Fruit fly (Drosophila melanogaster): ENCODE results near the gene Cdk12.

Gene Cdk12

DNA sequence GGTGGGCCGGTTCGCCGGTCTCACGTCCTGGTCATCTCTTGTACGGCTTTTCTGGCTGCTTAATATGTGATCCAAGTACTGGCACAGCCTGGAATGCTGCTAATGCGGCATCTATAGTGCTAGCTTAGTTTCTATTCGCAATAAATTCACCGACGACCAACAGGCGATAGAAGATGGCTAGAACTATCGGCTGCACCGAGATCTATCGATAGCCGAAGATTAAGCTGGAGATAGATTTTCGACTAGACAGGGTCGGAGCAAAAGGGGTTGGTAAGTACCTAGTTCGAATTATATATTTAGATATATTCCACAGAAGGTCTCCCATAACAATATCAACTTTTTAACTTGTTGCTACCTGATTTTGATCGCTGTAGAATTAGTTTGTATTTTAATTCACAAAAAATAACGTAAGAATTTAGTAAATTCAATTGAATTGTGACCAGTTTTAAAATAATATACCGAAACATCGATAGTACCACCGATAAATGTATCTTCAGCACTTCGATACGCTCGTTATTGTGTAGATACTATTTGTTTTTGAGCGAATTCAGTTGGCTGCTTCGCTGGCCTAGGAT, 8.7 kb upstream of the Cdk12 start, which contains the start of the genes Glg1 and M6 (continued):
- TF ChIP-seq zf30C (GFP tag; optimal IDR thresholded peaks at IDR 0.05) (no peak), Jarid2 (GFP tag; optimal IDR thresholded peaks at IDR 0.05) (peak; percentile 40), Mrtf (GFP tag; IDR thresholded peaks at IDR 0.05) (peak; percentile 61; the same call in 2 of the 3 replicates), Meics (GFP tag; optimal IDR thresholded peaks at IDR 0.05) (peak; percentile 71), tgo (GFP tag; IDR thresholded peaks at IDR 0.05) (peak; percentile 52), bsh (GFP tag; optimal IDR thresholded peaks at IDR 0.05) (peak in 1 of 2 experiments; percentile 49), NC2α (GFP tag; optimal IDR thresholded peaks at IDR 0.05) (peak; percentile 5), CG6175 (GFP tag; IDR thresholded peaks at IDR 0.05) (no peak), CG10959 (GFP tag; IDR thresholded peaks at IDR 0.05) (no peak), CG10431 (GFP tag; optimal IDR thresholded peaks at IDR 0.05) (no peak), CG32767 (GFP tag; IDR thresholded peaks at IDR 0.05) (peak; percentile 76; the same call in 1 of the 2 replicates), rib (GFP tag; IDR thresholded peaks at IDR 0.05) (no peak), CG2889 (GFP tag; IDR thresholded peaks at IDR 0.05) (no peak), CG9797 (GFP tag; optimal IDR thresholded peaks at IDR 0.05) (peak; percentile 37), CG9727 (GFP tag; optimal IDR thresholded peaks at IDR 0.05) (peak; percentile 67), CrebB (tag; optimal IDR thresholded peaks at IDR 0.05) (no peak), lilli (GFP tag; optimal IDR thresholded peaks at IDR 0.05) (peak; percentile 81), dysf (GFP tag; IDR thresholded peaks at IDR 0.05) (peak; percentile 55; the same call in 2 of the 3 replicates), gsb (GFP tag; IDR thresholded peaks at IDR 0.05) (no peak), odd (GFP tag; optimal IDR thresholded peaks at IDR 0.05) (no peak), org-1 (GFP tag; optimal IDR thresholded peaks at IDR 0.05) (peak; percentile 31), HHEX (GFP tag; optimal IDR thresholded peaks at IDR 0.05) (peak; percentile 47), vvl (GFP tag; IDR thresholded peaks at IDR 0.05) (peak; percentile 64; the same call in 1 of the 2 replicates), hth (optimal IDR thresholded peaks at IDR 0.05) (no peak), dan (GFP tag; IDR thresholded peaks at IDR 0.05) (no peak), pnt (GFP tag; optimal IDR thresholded peaks at IDR 0.05) (peak; percentile 37), CG6683 (GFP tag; optimal IDR thresholded peaks at IDR 0.05) (peak; percentile 8), bigmax (GFP tag; optimal IDR thresholded peaks at IDR 0.05) (no peak), ken (GFP tag; IDR thresholded peaks at IDR 0.05) (no peak), HmgD (GFP tag; optimal IDR thresholded peaks at IDR 0.05) (peak; percentile 42), CG1792 (GFP tag; optimal IDR thresholded peaks at IDR 0.05) (peak; percentile 27), CG13894 (tag; optimal IDR thresholded peaks at IDR 0.05) (no peak), Dfd (GFP tag; optimal IDR thresholded peaks at IDR 0.05) (no peak), CG2678 (tag; optimal IDR thresholded peaks at IDR 0.05) (peak; percentile 77), CG11085 (GFP tag; IDR thresholded peaks at IDR 0.05) (peak; percentile 36; the same call in 1 of the 2 replicates), CG10654 (GFP tag; optimal IDR thresholded peaks at IDR 0.05) (peak; percentile 55), CG4617 (GFP tag; optimal IDR thresholded peaks at IDR 0.05; ENCODE audit: borderline replicate concordance) (peak; percentile 43), Abd-B (GFP tag; optimal IDR thresholded peaks at IDR 0.05) (peak; percentile 77), Pdp1 (GFP tag; optimal IDR thresholded peaks at IDR 0.05) (peak; percentile 51 to 64), Sry-δ (GFP tag; optimal IDR thresholded peaks at IDR 0.05) (peak; percentile 86), bbx (GFP tag; IDR thresholded peaks at IDR 0.05; ENCODE audit: partially characterized antibody) (peak; percentile 93), CG9932 (GFP tag; IDR thresholded peaks at IDR 0.05) (peak; percentile 83), Opbp (GFP tag; IDR thresholded peaks at IDR 0.05; ENCODE audit: partially characterized antibody) (peak; percentile 89), CG30403 (GFP tag; optimal IDR thresholded peaks at IDR 0.05) (peak; percentile 82), Dad (GFP tag; optimal IDR thresholded peaks at IDR 0.05) (peak; percentile 49), pzg (GFP tag; optimal IDR thresholded peaks at IDR 0.05) (peak; percentile 77), insv (GFP tag; optimal IDR thresholded peaks at IDR 0.05) (peak in 1 of 2 experiments; percentile 32), CG17802 (tag; optimal IDR thresholded peaks at IDR 0.05) (peak; percentile 18), CG12071 (GFP tag; optimal IDR thresholded peaks at IDR 0.05) (no peak), sr (GFP tag; IDR thresholded peaks at IDR 0.05) (no peak)

Measured in whole organism, embryonic.